Worm (Caenorhabditis elegans) whole organism, L4 larva: ENCODE measurements around the gene nspc-17.

Experiments
- daf-12 ChIP-seq: fragments of 150-350 bp; optimal IDR thresholded peaks from 2 replicates; lab custom pipeline; 2014; ENCODE audit warnings: missing biosample characterization, missing genetic modification reagents, missing genetic modification characterization
- nhr-28 ChIP-seq: fragments of 150-350 bp; optimal IDR thresholded peaks from 2 replicates; lab custom pipeline; 2014; ENCODE audit warnings: missing biosample characterization, missing genetic modification characterization
- unc-62 ChIP-seq, 3 experiments: fragments of 150-350 bp in 1 of 3; sonication (generic microtip); optimal IDR thresholded peaks in 2 of 3; peaks in 1 of 3; 1 replicate in 1 of 3; 2 replicates in 2 of 3; lab custom pipeline; 2014 to 2017; ENCODE audit warnings: missing biosample characterization in 3 of 3, missing genetic modification characterization in 3 of 3, missing genetic modification reagents in 3 of 3, missing genotype in 1 of 3
- ztf-11 ChIP-seq: fragments of 150-350 bp; optimal IDR thresholded peaks from 2 replicates; lab custom pipeline; 2014; ENCODE audit warnings: missing biosample characterization, missing genetic modification characterization

- no peak for TF ChIP-seq daf-12
- no peak for TF ChIP-seq unc-62 (GFP tag; optimal IDR thresholded peaks at IDR 0.05 in 1 of 2; lab: Kevin White, UChicago)
- TF ChIP-seq unc-62 (tag; optimal IDR thresholded peaks at IDR 0.05; lab: Kevin White, UChicago) = no peak
- no peak for TF ChIP-seq ztf-11 (tag; lab: Kevin White, UChicago)
- TF ChIP-seq nhr-28 = no peak
Measured at ce11 chrX:14481637-14482036, 43.3 kb downstream of the nspc-17 start.
